Fruit fly (Drosophila melanogaster) whole organism, embryonic: ENCODE data around the gene mRpS18B.

ENCODE experiments used
- Aef1 ChIP-seq: fragments of 200-800 bp; sonication (Bioruptor generic); IDR thresholded peaks from 3 replicates; pipeline ENCODE4 v1.3.6; 2022; ENCODE audit warnings: missing biosample characterization, missing genetic modification characterization
- CG10654 ChIP-seq: fragments of 200-800 bp; sonication (Bioruptor generic); optimal IDR thresholded peaks from 2 replicates; lab custom pipeline; 2016; ENCODE audit warnings: missing biosample characterization, missing genetic modification characterization
- CG11085 ChIP-seq: fragments of 200-800 bp; sonication (Bioruptor generic); IDR thresholded peaks from 2 replicates; pipeline ENCODE4 v1.3.6; 2022; ENCODE audit warnings: missing biosample characterization, missing genetic modification characterization
- CG11247 ChIP-seq: fragments of 200-800 bp; sonication (Bioruptor generic); IDR thresholded peaks from 2 replicates; pipeline ENCODE4 v1.3.6; 2022; ENCODE audit warnings: missing biosample characterization, missing genetic modification characterization
- CG11696 ChIP-seq: fragments of 200-800 bp; sonication (Bioruptor generic); IDR thresholded peaks from 2 replicates; pipeline ENCODE4 v1.3.6; 2022; ENCODE audit warnings: missing biosample characterization, missing genetic modification characterization
- CG16813 ChIP-seq: fragments of 200-800 bp; sonication (Bioruptor generic); IDR thresholded peaks from 3 replicates; pipeline ENCODE4 v1.3.6; 2022; ENCODE audit warnings: missing biosample characterization, missing genetic modification characterization; ENCODE audit not compliant: partially characterized antibody
- CG17802 ChIP-seq: fragments of 200-800 bp; sonication (Bioruptor generic); optimal IDR thresholded peaks from 2 replicates; lab custom pipeline; 2018; ENCODE audit warnings: missing biosample characterization, mild to moderate bottlenecking, missing genetic modification characterization, moderate library complexity
- CG30403 ChIP-seq: fragments of 200-800 bp; sonication (Bioruptor generic); optimal IDR thresholded peaks from 3 replicates; lab custom pipeline; 2016; ENCODE audit warnings: missing biosample characterization, missing genetic modification characterization
- CG30431 ChIP-seq: fragments of 200-800 bp; sonication (Bioruptor generic); optimal IDR thresholded peaks from 2 replicates; lab custom pipeline; 2017; ENCODE audit warnings: missing biosample characterization, missing genetic modification characterization
- CG33557 ChIP-seq: fragments of 200-800 bp; sonication (Bioruptor generic); optimal IDR thresholded peaks from 2 replicates; lab custom pipeline; 2019; ENCODE audit warnings: missing biosample characterization, mild to moderate bottlenecking, missing genetic modification characterization, moderate library complexity
- CG34376 ChIP-seq: fragments of 200-800 bp; sonication (Bioruptor generic); optimal IDR thresholded peaks from 2 replicates; lab custom pipeline; 2018; ENCODE audit warnings: missing biosample characterization, mild to moderate bottlenecking, missing genetic modification characterization
- CG3995 ChIP-seq: fragments of 200-800 bp; sonication (Bioruptor generic); optimal IDR thresholded peaks from 3 replicates; lab custom pipeline; 2016; ENCODE audit warnings: missing biosample characterization, missing genetic modification characterization
- CG7357 ChIP-seq: fragments of 200-800 bp; sonication (Bioruptor generic); IDR thresholded peaks from 3 replicates; pipeline ENCODE4 v1.3.6; 2022; ENCODE audit warnings: missing biosample characterization, missing genetic modification characterization
- CG7786 ChIP-seq: fragments of 200-800 bp; sonication (Bioruptor generic); optimal IDR thresholded peaks from 2 replicates; lab custom pipeline; 2016; ENCODE audit warnings: missing biosample characterization, missing genetic modification characterization
- CG8478 ChIP-seq: fragments of >200 bp; optimal IDR thresholded peaks from 2 replicates; lab custom pipeline; 2018
- CG8924 ChIP-seq: fragments of 200-800 bp; optimal IDR thresholded peaks from 3 replicates; lab custom pipeline; 2019; ENCODE audit warnings: missing biosample characterization, mild to moderate bottlenecking, missing genetic modification characterization, moderate library complexity
- CG8944 ChIP-seq: fragments of 200-800 bp; sonication (Bioruptor generic); optimal IDR thresholded peaks from 3 replicates; lab custom pipeline; 2016; ENCODE audit warnings: missing biosample characterization, missing genetic modification characterization
- CG9215 ChIP-seq: fragments of 200-800 bp; sonication (Bioruptor generic); IDR thresholded peaks from 2 replicates; pipeline ENCODE4 v1.3.6; 2022; ENCODE audit warnings: missing biosample characterization, missing genetic modification characterization
- CG9932 ChIP-seq: fragments of 200-800 bp; sonication (Bioruptor generic); IDR thresholded peaks from 2 replicates; pipeline ENCODE4 v1.3.6; 2022; ENCODE audit warnings: missing biosample characterization, missing genetic modification characterization
- CkIIα-i1 ChIP-seq: fragments of 200-800 bp; sonication (Bioruptor generic); IDR thresholded peaks from 2 replicates; pipeline ENCODE4 v1.3.6; 2022; ENCODE audit warnings: missing biosample characterization, missing genetic modification characterization
- Dp ChIP-seq: fragments of 200-800 bp; sonication (Bioruptor generic); optimal IDR thresholded peaks from 2 replicates; lab custom pipeline; 2018; ENCODE audit warnings: missing biosample characterization, mild to moderate bottlenecking, missing genetic modification characterization, moderate library complexity
- Dref ChIP-seq: fragments of 200-800 bp; sonication (Bioruptor generic); IDR thresholded peaks from 2 replicates; pipeline ENCODE4 v1.3.6; 2022; ENCODE audit warnings: missing biosample characterization, missing genetic modification characterization
- Ets97D ChIP-seq: fragments of 200-800 bp; sonication (Bioruptor generic); optimal IDR thresholded peaks from 3 replicates; lab custom pipeline; 2016; ENCODE audit warnings: missing biosample characterization, missing genetic modification characterization
- Lpt ChIP-seq: fragments of >200 bp; optimal IDR thresholded peaks from 2 replicates; lab custom pipeline; 2018; ENCODE audit warnings: missing biosample characterization, missing genetic modification characterization
- MESR4 ChIP-seq: fragments of 200-800 bp; sonication (Bioruptor generic); optimal IDR thresholded peaks from 2 replicates; lab custom pipeline; 2018; ENCODE audit warnings: missing biosample characterization, mild to moderate bottlenecking, missing genetic modification characterization, moderate library complexity
- MTF-1 ChIP-seq: fragments of 200-800 bp; sonication (Bioruptor generic); optimal IDR thresholded peaks from 2 replicates; lab custom pipeline; 2018; ENCODE audit warnings: missing biosample characterization, mild to moderate bottlenecking, missing genetic modification characterization, borderline replicate concordance
- Nf-YB ChIP-seq: fragments of 200-800 bp; sonication (Bioruptor generic); optimal IDR thresholded peaks from 3 replicates; lab custom pipeline; 2019; ENCODE audit warnings: missing biosample characterization, mild to moderate bottlenecking, missing genetic modification characterization, moderate library complexity
- Rx ChIP-seq: fragments of 200-800 bp; sonication (Bioruptor generic); IDR thresholded peaks from 2 replicates; pipeline ENCODE4 v1.3.6; 2022; ENCODE audit warnings: missing biosample characterization, missing genetic modification characterization
- ab ChIP-seq: fragments of 200-800 bp; sonication (Bioruptor generic); optimal IDR thresholded peaks from 2 replicates; lab custom pipeline; 2016; ENCODE audit warnings: missing biosample characterization, missing genetic modification characterization
- abd-A ChIP-seq: fragments of 200-800 bp; sonication (Bioruptor generic); optimal IDR thresholded peaks from 3 replicates; lab custom pipeline; 2019; ENCODE audit warnings: missing biosample characterization, mild to moderate bottlenecking, missing genetic modification characterization, moderate library complexity
- aop ChIP-seq: fragments of 200-800 bp; sonication (Bioruptor generic); IDR thresholded peaks from 2 replicates; pipeline ENCODE4 v1.3.6; 2022; ENCODE audit warnings: missing biosample characterization, missing genetic modification characterization
- ara ChIP-seq: fragments of 200-800 bp; sonication (Bioruptor generic); IDR thresholded peaks from 2 replicates; pipeline ENCODE4 v1.3.6; 2022; ENCODE audit warnings: missing biosample characterization, missing genetic modification characterization
- ash1 ChIP-seq: fragments of 200-800 bp; sonication (Bioruptor generic); optimal IDR thresholded peaks from 2 replicates; lab custom pipeline; 2018; ENCODE audit warnings: missing biosample characterization, mild to moderate bottlenecking, missing genetic modification characterization
- chif ChIP-seq, 2 experiments: fragments of 200-800 bp; sonication (Bioruptor generic); optimal IDR thresholded peaks; 3 replicates each; lab custom pipeline; 2016; ENCODE audit warnings: missing biosample characterization in 2 of 2, missing genetic modification characterization in 2 of 2
- crol ChIP-seq: fragments of 200-800 bp; sonication (Bioruptor generic); IDR thresholded peaks from 2 replicates; pipeline ENCODE4 v1.3.6; 2022; ENCODE audit warnings: missing biosample characterization, missing genetic modification characterization
- ewg ChIP-seq: fragments of 200-800 bp; sonication (Bioruptor generic); optimal IDR thresholded peaks from 3 replicates; lab custom pipeline; 2017; ENCODE audit warnings: mild to moderate bottlenecking, missing biosample characterization, missing genetic modification reagents, missing genetic modification characterization
- fd3F ChIP-seq: fragments of 200-800 bp; sonication (Bioruptor generic); optimal IDR thresholded peaks from 2 replicates; lab custom pipeline; 2018; ENCODE audit warnings: missing biosample characterization, mild to moderate bottlenecking, missing genetic modification characterization, moderate library complexity
- fd64A ChIP-seq: fragments of 200-800 bp; sonication (Bioruptor generic); optimal IDR thresholded peaks from 3 replicates; lab custom pipeline; 2018; ENCODE audit warnings: missing biosample characterization, mild to moderate bottlenecking, missing genetic modification characterization
- gsb ChIP-seq: fragments of 200-800 bp; sonication (Bioruptor generic); IDR thresholded peaks from 2 replicates; pipeline ENCODE4 v1.3.6; 2022; ENCODE audit warnings: missing biosample characterization, missing genetic modification characterization
- hth ChIP-seq: fragments of >200 bp; optimal IDR thresholded peaks from 2 replicates; lab custom pipeline; 2017; ENCODE audit warnings: inconsistent platforms
- jigr1 ChIP-seq: fragments of 200-800 bp; sonication (Bioruptor generic); IDR thresholded peaks from 3 replicates; pipeline ENCODE4 v1.3.6; 2022; ENCODE audit warnings: missing biosample characterization, missing genetic modification characterization
- lbe ChIP-seq: fragments of 200-800 bp; sonication (Bioruptor generic); optimal IDR thresholded peaks from 2 replicates; lab custom pipeline; 2016; ENCODE audit warnings: missing biosample characterization, mild to moderate bottlenecking, missing genetic modification characterization
- nmo ChIP-seq: fragments of 200-800 bp; sonication (Bioruptor generic); optimal IDR thresholded peaks from 2 replicates; lab custom pipeline; 2018; ENCODE audit warnings: missing biosample characterization, mild to moderate bottlenecking, missing genetic modification characterization, moderate library complexity
- pb ChIP-seq: fragments of 200-800 bp; sonication (Bioruptor generic); optimal IDR thresholded peaks from 3 replicates; lab custom pipeline; 2016; ENCODE audit warnings: missing biosample characterization, missing genetic modification characterization
- phol ChIP-seq: fragments of 200-800 bp; sonication (Bioruptor generic); optimal IDR thresholded peaks from 3 replicates; lab custom pipeline; 2018; ENCODE audit warnings: missing biosample characterization, mild to moderate bottlenecking, missing genetic modification characterization, moderate library complexity
- scrt ChIP-seq: fragments of 200-800 bp; sonication (Bioruptor generic); optimal IDR thresholded peaks from 2 replicates; lab custom pipeline; 2018; ENCODE audit warnings: missing biosample characterization, mild to moderate bottlenecking, missing genetic modification characterization, moderate library complexity
- ssp ChIP-seq: fragments of 200-800 bp; sonication (Bioruptor generic); IDR thresholded peaks from 2 replicates; pipeline ENCODE4 v1.3.6; 2022; ENCODE audit warnings: missing biosample characterization, missing genetic modification characterization
- tgo ChIP-seq: fragments of 200-800 bp; sonication (Bioruptor generic); IDR thresholded peaks from 3 replicates; pipeline ENCODE4 v1.3.6; 2022; ENCODE audit warnings: missing biosample characterization, missing genetic modification characterization
- tin ChIP-seq: fragments of 200-800 bp; sonication (Bioruptor generic); optimal IDR thresholded peaks from 3 replicates; lab custom pipeline; 2016; ENCODE audit warnings: missing biosample characterization, missing genetic modification characterization
- toy ChIP-seq: fragments of 200-800 bp; sonication (Bioruptor generic); IDR thresholded peaks from 2 replicates; pipeline ENCODE4 v1.3.6; 2022; ENCODE audit warnings: missing biosample characterization, missing genetic modification characterization

The mRpS18B gene

DNA sequence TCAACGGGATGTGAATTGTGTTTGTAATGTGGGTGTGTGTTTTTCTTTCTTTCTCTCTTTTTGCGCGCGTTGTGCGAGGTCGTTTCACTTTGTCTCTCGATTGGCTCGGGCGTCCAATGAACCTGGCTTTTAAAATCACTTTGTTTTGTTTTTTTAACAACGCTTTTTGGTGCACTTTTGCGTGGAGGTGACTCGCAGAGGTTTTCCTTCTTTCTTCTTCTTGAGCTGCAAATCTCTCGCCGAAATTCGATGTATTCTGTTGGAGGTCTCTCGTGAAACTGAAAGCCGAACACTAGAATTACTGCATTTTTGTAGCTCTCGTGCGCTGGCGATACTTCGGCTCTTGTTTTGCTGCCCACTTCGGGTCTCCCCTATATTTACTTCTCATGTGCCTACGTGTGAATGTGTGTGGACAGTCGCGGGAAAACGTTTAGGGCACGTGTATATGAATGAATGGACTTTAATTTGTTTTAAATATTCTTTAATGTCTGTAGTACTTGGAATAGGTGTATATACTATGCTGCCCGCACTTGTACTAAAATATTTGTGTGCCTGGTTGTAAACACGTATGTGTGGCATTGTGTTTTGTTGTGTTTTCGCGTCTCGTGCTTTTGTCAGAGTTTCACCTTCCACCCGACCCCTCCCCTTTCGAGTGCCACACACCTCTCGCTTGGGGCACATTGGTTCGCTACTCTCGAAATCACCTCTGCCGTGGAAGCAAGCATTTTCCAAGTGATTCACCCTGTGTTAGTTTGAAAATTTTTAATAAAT, 12.1 kb downstream of the mRpS18B start, which contains the start of gene fok:
fok (minus strand) TSS at position 286 of the 771 bp plus-strand sequence.
- TF ChIP-seq ara (GFP tag; lab: Robert Waterston, UW) (peak; percentile 93), lbe (GFP tag; lab: Kevin White, UChicago) (peak; percentile 98), toy (peak; percentile 81), CG3995 (GFP tag; lab: Kevin White, UChicago) (peak; percentile 68), CG8944 (GFP tag; lab: Kevin White, UChicago) (peak; percentile 89), Nf-YB (GFP tag; lab: Kevin White, UChicago) (peak; percentile 86), scrt (GFP tag; lab: Kevin White, UChicago) (peak; percentile 95), CG11085 (GFP tag; lab: Robert Waterston, UW) (peak; percentile 79), CkIIα-i1 (GFP tag; lab: Robert Waterston, UW) (no peak), aop (GFP tag; lab: Robert Waterston, UW) (peak; percentile 74), MESR4 (GFP tag; lab: Kevin White, UChicago) (peak; percentile 56), abd-A (tag; lab: Kevin White, UChicago) (peak; percentile 97), tgo (GFP tag; lab: Robert Waterston, UW) (peak; percentile 97), CG11696 (GFP tag; lab: Robert Waterston, UW) (peak; percentile 100), CG34376 (GFP tag; lab: Kevin White, UChicago) (peak; percentile 99), CG10654 (GFP tag; lab: Kevin White, UChicago) (peak; percentile 91), ewg (GFP tag; lab: Kevin White, UChicago) (peak; percentile 91), CG30403 (GFP tag; lab: Kevin White, UChicago) (peak; percentile 97), Rx (GFP tag; lab: Robert Waterston, UW) (peak; percentile 68; the same call in 1 of the 2 replicates), CG8478 (lab: Kevin White, UChicago) (no peak), CG11247 (GFP tag; lab: Robert Waterston, UW) (peak; percentile 98), jigr1 (GFP tag; lab: Robert Waterston, UW) (peak; percentile 73; the same call in 2 of the 3 replicates), Dp (GFP tag; lab: Kevin White, UChicago) (peak; percentile 26), CG33557 (peak; percentile 96), CG9215 (GFP tag; lab: Robert Waterston, UW) (peak; percentile 95), phol (tag; lab: Kevin White, UChicago) (peak; percentile 93), Aef1 (peak; percentile 94), CG9932 (GFP tag; lab: Robert Waterston, UW) (peak; percentile 96), fd64A (GFP tag; lab: Kevin White, UChicago) (peak; percentile 94), hth (lab: Kevin White, UChicago) (no peak), CG8924 (peak; percentile 98), nmo (GFP tag; lab: Kevin White, UChicago) (peak; percentile 97), Ets97D (peak; percentile 82), fd3F (GFP tag; lab: Kevin White, UChicago) (peak; percentile 93), MTF-1 (peak; percentile 86), tin (GFP tag; lab: Kevin White, UChicago) (peak; percentile 93), pb (peak; percentile 91), Lpt (GFP tag; lab: Kevin White, UChicago) (no peak), crol (peak; percentile 96), CG7786 (GFP tag; lab: Kevin White, UChicago) (peak; percentile 96), CG16813 (GFP tag; lab: Robert Waterston, UW) (peak; percentile 44; the same call in 1 of the 3 replicates), Dref (GFP tag; lab: Robert Waterston, UW) (0 out of 2 replicates have a peak, but pooled peaks have one; percentile 33), CG7357 (GFP tag; lab: Robert Waterston, UW) (peak; percentile 83), chif (GFP tag; optimal IDR thresholded peaks at IDR 0.05; lab: Kevin White, UChicago) (peak; percentile 94 to 96), ash1 (GFP tag; lab: Kevin White, UChicago) (peak; percentile 76), gsb (peak; percentile 90), CG17802 (peak; percentile 71), ssp (peak; percentile 85), ab (GFP tag; lab: Kevin White, UChicago) (peak; percentile 79), CG30431 (GFP tag; lab: Kevin White, UChicago) (peak; percentile 91)
